Fruit fly (Drosophila melanogaster) Kc167 (cell line): ENCODE results near the gene CG33061.

ENCODE experiments used
- Sin3A ChIP-seq: fragments of >200 bp; optimal IDR thresholded peaks from 2 replicates; lab custom pipeline; 2018; ENCODE audit warnings: missing external identifiers
- psq ChIP-seq: fragments of >200 bp; optimal IDR thresholded peaks from 2 replicates; lab custom pipeline; 2017; ENCODE audit warnings: missing external identifiers

- TF ChIP-seq Sin3A (no peak), psq (no peak)
These were observed 19.6 kb upstream of the CG33061 start for dm6 chr3L:16309972-16310371.
